Fruit fly (Drosophila melanogaster): ENCODE results near the gene CG32024.

The CG32024 gene

dm6 chr3L:8825560-8825959, 18.2 kb downstream of the CG32024 start:
- peak; percentile 2 for TF ChIP-seq woc (GFP tag; optimal IDR thresholded peaks at IDR 0.05)
- TF ChIP-seq psq (GFP tag; optimal IDR thresholded peaks at IDR 0.05) = peak; percentile 50
- TF ChIP-seq Hnf4 (GFP tag; optimal IDR thresholded peaks at IDR 0.05) = peak; percentile 30
- TF ChIP-seq Mio (GFP tag; optimal IDR thresholded peaks at IDR 0.05) = no peak
- peak; percentile 35 for TF ChIP-seq CrebA (GFP tag; optimal IDR thresholded peaks at IDR 0.05; ENCODE audit: borderline replicate concordance)
- TF ChIP-seq Dif (GFP tag; optimal IDR thresholded peaks at IDR 0.05; ENCODE audit: partially characterized antibody) = no peak
- no peak for TF ChIP-seq tai (GFP tag; optimal IDR thresholded peaks at IDR 0.05)
- TF ChIP-seq sage (GFP tag; optimal IDR thresholded peaks at IDR 0.05) = peak; percentile 55
- no peak for TF ChIP-seq Vsx2 (GFP tag; optimal IDR thresholded peaks at IDR 0.05; ENCODE audit: partially characterized antibody)
- no peak for TF ChIP-seq Myc (optimal IDR thresholded peaks at IDR 0.05)
- TF ChIP-seq Rel (GFP tag; optimal IDR thresholded peaks at IDR 0.05) = peak; percentile 35
- TF ChIP-seq Rel (tag; optimal IDR thresholded peaks at IDR 0.05) = no peak
- no peak for TF ChIP-seq sv (GFP tag; optimal IDR thresholded peaks at IDR 0.05)
- no peak for TF ChIP-seq Abd-B (GFP tag; optimal IDR thresholded peaks at IDR 0.05)
- TF ChIP-seq ey (GFP tag; optimal IDR thresholded peaks at IDR 0.05) = no peak

dm6 chr3L:8826038-8826437, 18.6 kb downstream of the CG32024 start:
- no peak for TF ChIP-seq CG32264 (GFP tag; optimal IDR thresholded peaks at IDR 0.05)
- no peak for TF ChIP-seq Jra (GFP tag; optimal IDR thresholded peaks at IDR 0.05)
- TF ChIP-seq Hr78 (GFP tag; optimal IDR thresholded peaks at IDR 0.05) = no peak
- no peak for TF ChIP-seq foxo (GFP tag; optimal IDR thresholded peaks at IDR 0.05)
- no peak for TF ChIP-seq sv (GFP tag; optimal IDR thresholded peaks at IDR 0.05)
- TF ChIP-seq sage (GFP tag; optimal IDR thresholded peaks at IDR 0.05) = no peak
- no peak for TF ChIP-seq Mio (GFP tag; optimal IDR thresholded peaks at IDR 0.05)
- TF ChIP-seq Dif (GFP tag; optimal IDR thresholded peaks at IDR 0.05; ENCODE audit: partially characterized antibody) = no peak
- no peak for TF ChIP-seq HLH106 (tag; optimal IDR thresholded peaks at IDR 0.05)
- TF ChIP-seq CG9705 (GFP tag; optimal IDR thresholded peaks at IDR 0.05) = no peak
- no peak for TF ChIP-seq rgr (GFP tag; optimal IDR thresholded peaks at IDR 0.05)
- no peak for TF ChIP-seq h (GFP tag; optimal IDR thresholded peaks at IDR 0.05)
- no peak for TF ChIP-seq brk (GFP tag; optimal IDR thresholded peaks at IDR 0.05)
- TF ChIP-seq dmrt93B (GFP tag; optimal IDR thresholded peaks at IDR 0.05) = no peak
- no peak for TF ChIP-seq Hnf4 (GFP tag; optimal IDR thresholded peaks at IDR 0.05)
- no peak for TF ChIP-seq jim (GFP tag; optimal IDR thresholded peaks at IDR 0.05)
- no peak for TF ChIP-seq N (GFP tag; optimal IDR thresholded peaks at IDR 0.05)
- no peak for TF ChIP-seq dsf (GFP tag; optimal IDR thresholded peaks at IDR 0.05; ENCODE audit: borderline replicate concordance)

dm6 chr3L:8827133-8827867, 19.9 kb downstream of the CG32024 start, which contains the start of gene dally:
Gene dally (plus strand): TSS chr3L:8827505.
- TF ChIP-seq CG32264 (GFP tag; optimal IDR thresholded peaks at IDR 0.05) (no peak), CG9705 (GFP tag; optimal IDR thresholded peaks at IDR 0.05) (no peak), woc (GFP tag; optimal IDR thresholded peaks at IDR 0.05) (peak; percentile 74), Abd-B (GFP tag; optimal IDR thresholded peaks at IDR 0.05) (no peak), sage (GFP tag; optimal IDR thresholded peaks at IDR 0.05) (peak; percentile 75), pan (optimal IDR thresholded peaks at IDR 0.05) (no peak), dsf (GFP tag; optimal IDR thresholded peaks at IDR 0.05; ENCODE audit: borderline replicate concordance) (no peak), Dfd (GFP tag; optimal IDR thresholded peaks at IDR 0.05) (no peak), OdsH (GFP tag; optimal IDR thresholded peaks at IDR 0.05) (no peak), brk (GFP tag; optimal IDR thresholded peaks at IDR 0.05) (peak; percentile 24), Hr83 (GFP tag; optimal IDR thresholded peaks at IDR 0.05; ENCODE audit: poor library complexity, severe bottlenecking) (peak; percentile 58), HLH106 (tag; optimal IDR thresholded peaks at IDR 0.05) (no peak), Mio (GFP tag; optimal IDR thresholded peaks at IDR 0.05) (no peak), Hnf4 (GFP tag; optimal IDR thresholded peaks at IDR 0.05) (no peak), Rel (GFP tag; optimal IDR thresholded peaks at IDR 0.05) (peak; percentile 38), Rel (tag; optimal IDR thresholded peaks at IDR 0.05) (peak; percentile 38), h (GFP tag; optimal IDR thresholded peaks at IDR 0.05) (peak; percentile 11), sv (GFP tag; optimal IDR thresholded peaks at IDR 0.05) (no peak), Sp1 (GFP tag; optimal IDR thresholded peaks at IDR 0.05) (peak; percentile 43), ey (GFP tag; optimal IDR thresholded peaks at IDR 0.05) (no peak), dl (GFP tag; optimal IDR thresholded peaks at IDR 0.05; ENCODE audit: insufficient read depth in 1 of 2, partially characterized antibody in 2 of 2) (peak; percentile 77 to 85), Jra (GFP tag; optimal IDR thresholded peaks at IDR 0.05) (no peak), foxo (GFP tag; optimal IDR thresholded peaks at IDR 0.05) (peak; percentile 20 to 25), N (GFP tag; optimal IDR thresholded peaks at IDR 0.05) (no peak), dmrt93B (GFP tag; optimal IDR thresholded peaks at IDR 0.05) (no peak), lola (GFP tag; optimal IDR thresholded peaks at IDR 0.05) (no peak), fru (GFP tag; optimal IDR thresholded peaks at IDR 0.05) (peak; percentile 23), jim (GFP tag; optimal IDR thresholded peaks at IDR 0.05) (peak; percentile 26), usp (GFP tag; optimal IDR thresholded peaks at IDR 0.05) (no peak), Hr78 (GFP tag; optimal IDR thresholded peaks at IDR 0.05) (no peak), GATAd (GFP tag; optimal IDR thresholded peaks at IDR 0.05) (no peak), br (GFP tag; optimal IDR thresholded peaks at IDR 0.05) (peak; percentile 29), CrebA (GFP tag; optimal IDR thresholded peaks at IDR 0.05; ENCODE audit: borderline replicate concordance) (no peak), tai (GFP tag; optimal IDR thresholded peaks at IDR 0.05) (no peak), Myc (optimal IDR thresholded peaks at IDR 0.05) (no peak), rgr (GFP tag; optimal IDR thresholded peaks at IDR 0.05) (peak; percentile 43), Dif (GFP tag; optimal IDR thresholded peaks at IDR 0.05; ENCODE audit: partially characterized antibody) (peak; percentile 87), psq (GFP tag; optimal IDR thresholded peaks at IDR 0.05) (no peak), Vsx2 (GFP tag; optimal IDR thresholded peaks at IDR 0.05; ENCODE audit: partially characterized antibody) (peak; percentile 42)
